Worm (Caenorhabditis elegans) whole organism, mixed stage, embryonic: ENCODE measurements around the gene fbxb-2.
"Not testable (repeated sequence)": the region's sequence is repeated elsewhere in the genome, so short reads cannot be mapped to it uniquely, and the experiment has no call there.

Source experiments
- M03D4.4 ChIP-seq: sonication (generic microtip); optimal IDR thresholded peaks from 2 replicates; lab custom pipeline; 2017; ENCODE audit warnings: mild to moderate bottlenecking, missing genetic modification characterization, missing compliant biosample characterization
- bed-3 ChIP-seq: fragments of 200-800 bp; sonication (Bioruptor generic); optimal IDR thresholded peaks from 3 replicates; lab custom pipeline; 2018; ENCODE audit warnings: mild to moderate bottlenecking, missing genetic modification characterization, moderate library complexity, missing compliant biosample characterization
- blmp-1 ChIP-seq: fragments of 150-350 bp; optimal IDR thresholded peaks from 2 replicates; lab custom pipeline; 2014; ENCODE audit warnings: missing biosample characterization, missing genetic modification characterization
- ceh-39 ChIP-seq: fragments of 150-350 bp; optimal IDR thresholded peaks from 2 replicates; lab custom pipeline; 2014; ENCODE audit warnings: missing biosample characterization, missing genetic modification characterization
- ceh-43 ChIP-seq: fragments of 200-800 bp; sonication (Bioruptor generic); optimal IDR thresholded peaks from 2 replicates; lab custom pipeline; 2018; ENCODE audit warnings: mild to moderate bottlenecking, missing genetic modification characterization, moderate library complexity, missing compliant biosample characterization
- ceh-83 ChIP-seq: fragments of 200-800 bp; sonication (Bioruptor generic); optimal IDR thresholded peaks from 2 replicates; lab custom pipeline; 2018; ENCODE audit warnings: mild to moderate bottlenecking, missing genetic modification characterization, missing compliant biosample characterization
- ces-1 ChIP-seq: fragments of 150-350 bp; optimal IDR thresholded peaks from 2 replicates; lab custom pipeline; 2014; ENCODE audit warnings: missing biosample characterization, missing genetic modification reagents, missing genetic modification characterization
- cnd-1 ChIP-seq: fragments of 200-800 bp; sonication (Bioruptor generic); optimal IDR thresholded peaks from 2 replicates; lab custom pipeline; 2018; ENCODE audit warnings: mild to moderate bottlenecking, missing genetic modification characterization, missing compliant biosample characterization
- drap-1 ChIP-seq: fragments of 200-800 bp; sonication (Bioruptor generic); optimal IDR thresholded peaks from 3 replicates; lab custom pipeline; 2018; ENCODE audit warnings: mild to moderate bottlenecking, missing genetic modification characterization, missing compliant biosample characterization
- elt-1 ChIP-seq: sonication (generic microtip); optimal IDR thresholded peaks from 2 replicates; lab custom pipeline; 2017; ENCODE audit warnings: missing genetic modification characterization, mild to moderate bottlenecking, missing compliant biosample characterization, antibody characterized with exemption, moderate library complexity, borderline replicate concordance; ENCODE audit not compliant: insufficient read depth
- elt-3 ChIP-seq: fragments of 150-350 bp; optimal IDR thresholded peaks from 2 replicates; lab custom pipeline; 2014; ENCODE audit warnings: missing biosample characterization, missing genetic modification characterization
- flh-1 ChIP-seq: fragments of 200-800 bp; sonication (Bioruptor generic); optimal IDR thresholded peaks from 2 replicates; lab custom pipeline; 2018; ENCODE audit warnings: mild to moderate bottlenecking, missing genetic modification characterization, moderate library complexity, missing compliant biosample characterization
- ham-2 ChIP-seq: fragments of 200-800 bp; sonication (Bioruptor generic); optimal IDR thresholded peaks from 2 replicates; lab custom pipeline; 2018; ENCODE audit warnings: mild to moderate bottlenecking, missing genetic modification characterization, missing compliant biosample characterization
- hlh-1 ChIP-seq: fragments of 150-350 bp; optimal IDR thresholded peaks from 2 replicates; lab custom pipeline; 2014; ENCODE audit warnings: missing biosample characterization, missing genetic modification reagents, missing genetic modification characterization
- lin-13 ChIP-seq: fragments of 150-350 bp; optimal IDR thresholded peaks from 2 replicates; lab custom pipeline; 2014; ENCODE audit warnings: missing biosample characterization, missing genetic modification characterization
- lin-32 ChIP-seq: fragments of 200-800 bp; sonication (Bioruptor generic); optimal IDR thresholded peaks from 2 replicates; lab custom pipeline; 2018; ENCODE audit warnings: mild to moderate bottlenecking, missing genetic modification characterization, missing compliant biosample characterization
- mab-5 ChIP-seq: fragments of 150-350 bp; optimal IDR thresholded peaks from 2 replicates; lab custom pipeline; 2014; ENCODE audit warnings: missing biosample characterization, missing genetic modification characterization
- mep-1 ChIP-seq: fragments of 150-350 bp; optimal IDR thresholded peaks from 2 replicates; lab custom pipeline; 2017; ENCODE audit warnings: missing biosample characterization, missing genetic modification reagents, missing genetic modification characterization, inconsistent platforms
- mls-2 ChIP-seq: sonication (generic microtip); optimal IDR thresholded peaks from 2 replicates; lab custom pipeline; 2016; ENCODE audit warnings: mild to moderate bottlenecking, missing genetic modification characterization, moderate library complexity, missing compliant biosample characterization
- nhr-12 ChIP-seq: fragments of 150-350 bp; optimal IDR thresholded peaks from 2 replicates; lab custom pipeline; 2014; ENCODE audit warnings: missing biosample characterization, missing genetic modification characterization
- nhr-2 ChIP-seq: fragments of 150-350 bp; optimal IDR thresholded peaks from 2 replicates; lab custom pipeline; 2014; ENCODE audit warnings: missing biosample characterization, missing genetic modification characterization
- nhr-237 ChIP-seq: fragments of 150-350 bp; optimal IDR thresholded peaks from 2 replicates; lab custom pipeline; 2014; ENCODE audit warnings: missing biosample characterization, missing genetic modification characterization
- nhr-28 ChIP-seq: fragments of 150-350 bp; optimal IDR thresholded peaks from 2 replicates; lab custom pipeline; 2014; ENCODE audit warnings: missing biosample characterization, missing genetic modification characterization
- nhr-76 ChIP-seq: sonication (generic microtip); optimal IDR thresholded peaks from 2 replicates; lab custom pipeline; 2017; ENCODE audit warnings: missing biosample characterization, missing genetic modification characterization
- pha-4 ChIP-seq: fragments of 150-350 bp; optimal IDR thresholded peaks from 2 replicates; lab custom pipeline; 2018; ENCODE audit warnings: missing biosample characterization, missing genetic modification reagents, missing genetic modification characterization
- sem-2 ChIP-seq: fragments of 200-800 bp; sonication (Bioruptor generic); optimal IDR thresholded peaks from 2 replicates; lab custom pipeline; 2018; ENCODE audit warnings: mild to moderate bottlenecking, missing genetic modification characterization, missing compliant biosample characterization
- sptf-1 ChIP-seq: sonication (generic microtip); optimal IDR thresholded peaks from 2 replicates; lab custom pipeline; 2017; ENCODE audit warnings: mild to moderate bottlenecking, missing genetic modification characterization, moderate library complexity, missing compliant biosample characterization
- tbx-8 ChIP-seq: fragments of 200-800 bp; sonication (Bioruptor generic); optimal IDR thresholded peaks from 2 replicates; lab custom pipeline; 2018; ENCODE audit warnings: mild to moderate bottlenecking, missing genetic modification characterization, moderate library complexity, missing compliant biosample characterization
- unc-120 ChIP-seq: sonication (generic microtip); optimal IDR thresholded peaks from 2 replicates; lab custom pipeline; 2017; ENCODE audit warnings: missing genetic modification characterization, missing compliant biosample characterization; ENCODE audit not compliant: poor library complexity, severe bottlenecking
- unc-39 ChIP-seq: fragments of 150-350 bp; optimal IDR thresholded peaks from 2 replicates; lab custom pipeline; 2014; ENCODE audit warnings: missing biosample characterization, missing genetic modification characterization
- unc-62 ChIP-seq: fragments of 150-350 bp; optimal IDR thresholded peaks from 2 replicates; lab custom pipeline; 2014; ENCODE audit warnings: missing biosample characterization, missing genetic modification reagents, missing genetic modification characterization
- zip-8 ChIP-seq: fragments of 150-350 bp; optimal IDR thresholded peaks from 2 replicates; lab custom pipeline; 2014; ENCODE audit warnings: missing biosample characterization, missing genetic modification characterization
- ztf-11 ChIP-seq: fragments of 150-350 bp; optimal IDR thresholded peaks from 2 replicates; lab custom pipeline; 2014; ENCODE audit warnings: missing biosample characterization, missing genetic modification characterization

fbxb-2 gene

ce11 chrV:19276354-19276753 is 39.2 kb upstream of the fbxb-2 start:
- TF ChIP-seq mls-2, result no peak
- TF ChIP-seq lin-13, result no peak
- no peak for TF ChIP-seq nhr-76
- TF ChIP-seq ceh-83 (GFP tag; lab: Kevin White, UChicago), result no peak
- no peak for TF ChIP-seq sptf-1 (tag; lab: Kevin White, UChicago)
- no peak for TF ChIP-seq ham-2 (GFP tag; lab: Kevin White, UChicago)
- no peak for TF ChIP-seq nhr-237 (tag; lab: Kevin White, UChicago)
- no peak for TF ChIP-seq elt-1
- TF ChIP-seq sem-2, result no peak
- TF ChIP-seq pha-4 (tag; lab: Kevin White, UChicago), result no peak
- TF ChIP-seq elt-3, result no peak
- no peak for TF ChIP-seq bed-3 (GFP tag; lab: Kevin White, UChicago)
- no peak for TF ChIP-seq ztf-11 (tag; lab: Kevin White, UChicago)
- TF ChIP-seq unc-120 (tag; lab: Kevin White, UChicago), result no peak
- no peak for TF ChIP-seq lin-32 (GFP tag; lab: Kevin White, UChicago)
- no peak for TF ChIP-seq nhr-28 (tag; lab: Kevin White, UChicago)
- no peak for TF ChIP-seq unc-39 (tag; lab: Kevin White, UChicago)

- TF ChIP-seq M03D4.4 (tag; lab: Kevin White, UChicago); bed-3 (GFP tag; lab: Kevin White, UChicago); unc-120 (tag; lab: Kevin White, UChicago): not testable (repeated sequence)
Measured at ce11 chrV:19264148-19264547, 27.0 kb upstream of the fbxb-2 start, which contains the start of gene F21D9.1. Gene F21D9.1, plus strand, starts transcription at chrV:19264448.

DNA sequence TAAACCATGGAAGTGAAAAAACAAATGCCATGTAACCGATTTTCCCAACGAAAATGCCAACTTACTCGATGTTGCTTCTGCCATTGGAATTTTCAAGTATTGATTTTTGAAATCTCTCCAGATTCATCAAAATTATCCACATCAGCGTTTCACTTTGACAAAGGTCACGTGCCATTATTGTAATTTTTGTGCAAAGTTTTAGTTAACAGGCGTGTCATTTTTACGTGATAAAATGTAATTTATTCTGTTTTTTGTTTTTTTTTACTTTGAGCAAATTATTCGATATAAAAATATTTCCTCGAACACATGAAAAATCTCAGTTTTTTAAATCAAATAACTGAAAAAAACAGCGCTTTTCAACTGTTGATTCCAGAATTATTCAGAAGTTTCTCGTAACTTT is 25.2 kb upstream of the fbxb-2 start, which contains the start of gene F21D9.2:
TSS of gene F21D9.2 (minus strand) at position 101 of the 400 bp plus-strand sequence.
- no peak for TF ChIP-seq ceh-39 (tag; lab: Kevin White, UChicago)
- TF ChIP-seq nhr-237 (tag; lab: Kevin White, UChicago), result no peak
- TF ChIP-seq sem-2, result no peak
- TF ChIP-seq ces-1, result no peak
- TF ChIP-seq unc-62 (GFP tag; lab: Kevin White, UChicago), result no peak
- TF ChIP-seq lin-32 (GFP tag; lab: Kevin White, UChicago), result no peak
- TF ChIP-seq flh-1 (GFP tag; lab: Kevin White, UChicago), result no peak
- TF ChIP-seq hlh-1, result no peak
- no peak for TF ChIP-seq nhr-12 (tag; lab: Kevin White, UChicago)
- TF ChIP-seq nhr-28 (tag; lab: Kevin White, UChicago), result no peak
- no peak for TF ChIP-seq ceh-83 (GFP tag; lab: Kevin White, UChicago)
- no peak for TF ChIP-seq bed-3 (GFP tag; lab: Kevin White, UChicago)
- TF ChIP-seq unc-120 (tag; lab: Kevin White, UChicago), result no peak
- no peak for TF ChIP-seq drap-1 (GFP tag; lab: Kevin White, UChicago)

DNA sequence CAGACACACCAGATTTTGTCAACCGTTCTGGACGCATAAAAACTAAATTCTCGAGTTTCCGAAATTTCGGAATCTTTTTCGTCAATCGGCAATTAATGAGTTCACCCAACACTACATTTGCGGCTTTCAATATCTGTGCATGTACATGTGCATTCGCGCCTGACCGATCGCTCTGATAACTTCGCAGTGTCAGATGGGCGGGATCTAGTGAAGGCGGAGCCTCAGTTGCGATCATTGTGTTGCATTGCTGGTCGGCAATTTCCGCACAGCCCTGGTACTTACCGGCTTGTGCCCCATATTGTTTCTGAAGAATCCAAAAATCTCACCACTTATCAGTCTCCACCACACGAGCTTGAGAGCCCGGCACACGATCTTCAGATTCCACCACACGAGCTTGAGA is 23.6 kb upstream of the fbxb-2 start:
- TF ChIP-seq mep-1 (tag; lab: Kevin White, UChicago) (no peak), mls-2 (no peak), hlh-1 (no peak), unc-120 (tag; lab: Kevin White, UChicago) (no peak), flh-1 (GFP tag; lab: Kevin White, UChicago) (no peak), ceh-43 (GFP tag; lab: Kevin White, UChicago) (no peak), pha-4 (tag; lab: Kevin White, UChicago) (no peak), nhr-2 (tag; lab: Kevin White, UChicago) (no peak), M03D4.4 (tag; lab: Kevin White, UChicago) (no peak), blmp-1 (tag; lab: Kevin White, UChicago) (no peak), zip-8 (tag; lab: Kevin White, UChicago) (no peak), cnd-1 (tag; lab: Kevin White, UChicago) (no peak), unc-39 (tag; lab: Kevin White, UChicago) (no peak), lin-13 (no peak)

- no peak for TF ChIP-seq lin-13
- no peak for TF ChIP-seq nhr-76
- no peak for TF ChIP-seq M03D4.4 (tag; lab: Kevin White, UChicago)
- TF ChIP-seq ces-1, result no peak
- no peak for TF ChIP-seq unc-120 (tag; lab: Kevin White, UChicago)
- no peak for TF ChIP-seq tbx-8 (GFP tag; lab: Kevin White, UChicago)
- TF ChIP-seq mab-5 (tag; lab: Kevin White, UChicago), result no peak
- TF ChIP-seq nhr-2 (tag; lab: Kevin White, UChicago), result no peak
- no peak for TF ChIP-seq mls-2
- no peak for TF ChIP-seq unc-62 (GFP tag; lab: Kevin White, UChicago)
- TF ChIP-seq nhr-237 (tag; lab: Kevin White, UChicago), result no peak
- TF ChIP-seq bed-3 (GFP tag; lab: Kevin White, UChicago), result no peak
- no peak for TF ChIP-seq hlh-1
- no peak for TF ChIP-seq ceh-39 (tag; lab: Kevin White, UChicago)
- no peak for TF ChIP-seq zip-8 (tag; lab: Kevin White, UChicago)
Measured at ce11 chrV:19259403-19259802, 22.3 kb upstream of the fbxb-2 start.
